Fruit fly (Drosophila melanogaster) whole organism, adult: Measurements from ENCODE around the gene CG13010.

ENCODE experiments used
- CG11617 ChIP-seq: fragments of 200-800 bp; sonication (Bioruptor generic); optimal IDR thresholded peaks from 2 replicates; lab custom pipeline; 2017; ENCODE audit warnings: mild to moderate bottlenecking, missing biosample characterization, missing genetic modification reagents, missing genetic modification characterization
- CG12768 ChIP-seq: fragments of 200-800 bp; sonication (Bioruptor generic); optimal IDR thresholded peaks from 2 replicates; lab custom pipeline; 2017; ENCODE audit warnings: missing biosample characterization, missing genetic modification characterization, mild to moderate bottlenecking, moderate library complexity, missing genetic modification reagents
- CG14711 ChIP-seq: fragments of 200-800 bp; sonication (Bioruptor generic); optimal IDR thresholded peaks from 2 replicates; lab custom pipeline; 2018; ENCODE audit warnings: missing biosample characterization, mild to moderate bottlenecking, missing genetic modification characterization, moderate library complexity
- CG1620 ChIP-seq: fragments of 200-800 bp; sonication (Bioruptor generic); optimal IDR thresholded peaks from 2 replicates; lab custom pipeline; 2016; ENCODE audit warnings: missing biosample characterization, missing genetic modification characterization
- CG33017 ChIP-seq: fragments of 200-800 bp; sonication (Bioruptor generic); optimal IDR thresholded peaks from 2 replicates; lab custom pipeline; 2018; ENCODE audit warnings: missing biosample characterization, mild to moderate bottlenecking, missing genetic modification characterization, moderate library complexity
- CG5204 ChIP-seq: fragments of 200-800 bp; sonication (Bioruptor generic); optimal IDR thresholded peaks from 2 replicates; lab custom pipeline; 2016; ENCODE audit warnings: missing biosample characterization, missing genetic modification characterization
- CG7045 ChIP-seq: fragments of 200-800 bp; sonication (Bioruptor generic); optimal IDR thresholded peaks from 2 replicates; lab custom pipeline; 2017; ENCODE audit warnings: missing biosample characterization, mild to moderate bottlenecking, missing genetic modification characterization
- CG7101 ChIP-seq: fragments of 200-800 bp; sonication (Bioruptor generic); optimal IDR thresholded peaks from 2 replicates; lab custom pipeline; 2018; ENCODE audit warnings: missing biosample characterization, mild to moderate bottlenecking, missing genetic modification characterization, moderate library complexity
- Clk ChIP-seq: fragments of 200-800 bp; sonication (Bioruptor generic); optimal IDR thresholded peaks from 2 replicates; lab custom pipeline; 2017; ENCODE audit warnings: missing biosample characterization, missing genetic modification characterization
- Crg-1 ChIP-seq: fragments of 200-800 bp; sonication (Bioruptor generic); optimal IDR thresholded peaks from 2 replicates; lab custom pipeline; 2016; ENCODE audit warnings: missing biosample characterization, missing genetic modification characterization
- Hr96 ChIP-seq: fragments of 200-800 bp; sonication (Bioruptor generic); optimal IDR thresholded peaks from 2 replicates; lab custom pipeline; 2016; ENCODE audit warnings: missing biosample characterization, missing genetic modification characterization
- Mnt ChIP-seq: fragments of 200-800 bp; sonication (Bioruptor generic); optimal IDR thresholded peaks from 2 replicates; lab custom pipeline; 2016; ENCODE audit warnings: missing biosample characterization, mild to moderate bottlenecking, missing genetic modification characterization
- bab1 ChIP-seq: fragments of 200-800 bp; sonication (Bioruptor generic); optimal IDR thresholded peaks from 3 replicates; lab custom pipeline; 2019; ENCODE audit warnings: missing biosample characterization, mild to moderate bottlenecking, missing genetic modification characterization, moderate library complexity
- cic ChIP-seq: fragments of 200-800 bp; sonication (Bioruptor generic); optimal IDR thresholded peaks from 2 replicates; lab custom pipeline; 2017; ENCODE audit warnings: missing biosample characterization, mild to moderate bottlenecking, missing genetic modification characterization, moderate library complexity
- cnc ChIP-seq, 2 experiments: fragments of >200 bp; optimal IDR thresholded peaks; 2 replicates each; lab custom pipeline; 2017
- kay ChIP-seq: fragments of 200-800 bp; sonication (Bioruptor generic); peaks from one replicate; lab custom pipeline; 2016; ENCODE audit warnings: missing biosample characterization, missing genetic modification characterization, borderline replicate concordance
- ovo ChIP-seq: fragments of 200-800 bp; sonication (Bioruptor generic); optimal IDR thresholded peaks from 2 replicates; lab custom pipeline; 2016; ENCODE audit warnings: missing biosample characterization, missing genetic modification characterization
- pad ChIP-seq: fragments of 200-800 bp; sonication (Bioruptor generic); optimal IDR thresholded peaks from 3 replicates; lab custom pipeline; 2017; ENCODE audit warnings: missing biosample characterization, missing genetic modification characterization, mild to moderate bottlenecking, moderate library complexity, missing genetic modification reagents
- tj ChIP-seq: fragments of 200-800 bp; sonication (Bioruptor generic); optimal IDR thresholded peaks from 3 replicates; lab custom pipeline; 2017; ENCODE audit warnings: missing biosample characterization, mild to moderate bottlenecking, missing genetic modification characterization, moderate library complexity
- toe ChIP-seq: fragments of 200-800 bp; sonication (Bioruptor generic); optimal IDR thresholded peaks from 2 replicates; lab custom pipeline; 2016; ENCODE audit warnings: missing biosample characterization, missing genetic modification characterization

The CG13010 gene

DNA sequence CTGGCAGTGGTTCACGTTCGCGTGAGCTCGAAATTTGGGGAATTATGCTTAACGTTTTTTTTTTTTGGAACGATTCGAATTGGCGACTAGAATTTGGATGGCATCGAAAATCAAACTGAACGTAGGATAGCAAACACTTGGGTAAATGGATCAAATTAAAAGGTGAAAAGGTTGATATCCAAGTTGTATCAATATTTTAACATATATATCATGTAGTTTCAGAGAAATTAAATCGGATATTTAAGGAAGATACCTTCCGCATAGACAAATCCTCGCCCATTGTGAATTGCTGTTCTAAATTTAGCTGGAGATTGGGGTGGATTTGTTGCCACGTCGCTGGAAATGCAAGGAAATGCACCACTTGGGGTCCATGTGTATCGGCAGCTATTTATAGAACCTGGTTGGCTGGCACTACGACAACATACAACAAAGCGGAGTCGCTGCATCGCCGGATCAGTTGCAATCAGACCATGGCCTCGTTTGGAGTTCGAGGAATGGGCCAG is at the start of gene CG13010, which contains the start of gene sing:
TSS of gene CG13010 (minus strand) at position 101 of the 503 bp plus-strand sequence.
TSS of gene sing (plus strand) at position 453 of the 503 bp plus-strand sequence.
- no peak for TF ChIP-seq toe (GFP tag; lab: Kevin White, UChicago)
- no peak for TF ChIP-seq cnc (optimal IDR thresholded peaks at IDR 0.05; lab: Kevin White, UChicago)
- TF ChIP-seq pad: no peak

DNA sequence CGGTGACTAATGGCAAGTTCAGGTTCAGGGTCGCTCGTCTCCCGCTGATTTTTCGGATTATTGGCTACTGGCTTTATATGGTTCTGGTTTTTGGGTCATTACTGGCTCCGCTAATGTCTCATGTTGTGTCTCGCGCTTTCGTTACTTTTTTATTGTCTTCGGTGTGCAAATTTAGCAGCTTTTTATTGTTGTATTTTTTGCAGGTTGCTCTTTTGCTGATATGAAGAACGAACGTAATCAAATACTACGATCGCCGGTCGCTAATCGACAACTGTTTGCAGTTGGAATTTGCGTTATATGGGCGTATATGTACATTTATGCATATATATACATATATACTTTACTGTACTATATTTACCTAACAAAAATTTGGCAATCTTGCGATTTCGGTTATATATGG is 45.8 kb upstream of the CG13010 start:
- TF ChIP-seq CG12768 (GFP tag; lab: Kevin White, UChicago): no peak
- TF ChIP-seq CG33017: no peak
- no peak for TF ChIP-seq CG7101 (tag; lab: Kevin White, UChicago)
- TF ChIP-seq pad: no peak
- TF ChIP-seq tj: peak; percentile 93
- no peak for TF ChIP-seq Crg-1 (GFP tag; lab: Kevin White, UChicago)
- no peak for TF ChIP-seq CG1620 (GFP tag; lab: Kevin White, UChicago)
- TF ChIP-seq bab1 (GFP tag; lab: Kevin White, UChicago): peak; percentile 3
- TF ChIP-seq CG5204 (GFP tag; lab: Kevin White, UChicago): no peak

- TF ChIP-seq kay (GFP tag; lab: Kevin White, UChicago) (no peak), bab1 (GFP tag; lab: Kevin White, UChicago) (peak; percentile 43), CG1620 (GFP tag; lab: Kevin White, UChicago) (no peak), toe (GFP tag; lab: Kevin White, UChicago) (peak; percentile 5), CG12768 (GFP tag; lab: Kevin White, UChicago) (no peak), CG5204 (GFP tag; lab: Kevin White, UChicago) (peak; percentile 21), cnc (optimal IDR thresholded peaks at IDR 0.05; lab: Kevin White, UChicago) (no peak), Clk (GFP tag; lab: Kevin White, UChicago) (no peak), Crg-1 (GFP tag; lab: Kevin White, UChicago) (no peak), CG7045 (GFP tag; lab: Kevin White, UChicago) (no peak), Mnt (GFP tag; lab: Kevin White, UChicago) (no peak), ovo (no peak), cic (GFP tag; lab: Kevin White, UChicago) (no peak), pad (peak; percentile 63), CG33017 (peak; percentile 22), Hr96 (GFP tag; lab: Kevin White, UChicago) (no peak), CG7101 (tag; lab: Kevin White, UChicago) (peak; percentile 52), CG11617 (peak; percentile 32)
Observed at dm6 chrX:16723203-16724173, 44.7 kb upstream of the CG13010 start.

DNA sequence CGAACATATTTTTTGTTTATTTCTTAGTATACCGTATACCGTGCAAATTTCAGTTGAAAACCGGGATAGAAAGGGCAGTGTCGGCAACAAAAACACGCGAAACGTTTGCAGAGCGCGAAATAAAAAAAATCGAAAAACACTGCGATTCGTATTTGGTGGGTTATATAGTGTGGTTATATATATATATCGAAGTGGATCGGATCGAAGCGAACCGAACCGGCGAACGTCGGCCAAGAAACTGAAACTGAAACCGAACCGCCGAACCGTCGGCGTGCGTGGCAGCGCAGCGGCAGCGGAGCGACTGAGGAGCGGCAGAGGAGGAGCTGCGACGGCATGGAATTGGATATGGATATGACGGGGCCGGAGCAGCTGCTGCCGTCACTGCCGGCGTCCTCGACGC is 42.4 kb upstream of the CG13010 start, which contains the start of the genes CG32572 and CG34325:
TSS of gene CG32572 (plus strand) at position 16 of the 400 bp plus-strand sequence.
TSS of gene CG34325 (minus strand) at position 244 of the 400 bp plus-strand sequence.
- TF ChIP-seq bab1 (GFP tag; lab: Kevin White, UChicago) (peak; percentile 1), tj (peak; percentile 74), pad (no peak), CG7045 (GFP tag; lab: Kevin White, UChicago) (no peak)

dm6 chrX:16718169-16718723 is 39.5 kb upstream of the CG13010 start:
- TF ChIP-seq CG12768 (GFP tag; lab: Kevin White, UChicago): no peak
- TF ChIP-seq cic (GFP tag; lab: Kevin White, UChicago): peak; percentile 37
- TF ChIP-seq cnc (optimal IDR thresholded peaks at IDR 0.05; lab: Kevin White, UChicago): no peak
- TF ChIP-seq CG14711 (tag; lab: Kevin White, UChicago): no peak
- TF ChIP-seq toe (GFP tag; lab: Kevin White, UChicago): no peak
- TF ChIP-seq CG7101 (tag; lab: Kevin White, UChicago): no peak
- no peak for TF ChIP-seq CG1620 (GFP tag; lab: Kevin White, UChicago)
- no peak for TF ChIP-seq Hr96 (GFP tag; lab: Kevin White, UChicago)
- TF ChIP-seq CG11617: no peak
- TF ChIP-seq CG33017: peak; percentile 5
- TF ChIP-seq CG7045 (GFP tag; lab: Kevin White, UChicago): no peak
- TF ChIP-seq Crg-1 (GFP tag; lab: Kevin White, UChicago): no peak
- no peak for TF ChIP-seq kay (GFP tag; lab: Kevin White, UChicago)
- TF ChIP-seq tj: peak; percentile 98
- TF ChIP-seq pad: no peak
- no peak for TF ChIP-seq CG5204 (GFP tag; lab: Kevin White, UChicago)
- TF ChIP-seq Mnt (GFP tag; lab: Kevin White, UChicago): no peak
- TF ChIP-seq ovo: no peak
- no peak for TF ChIP-seq Clk (GFP tag; lab: Kevin White, UChicago)
- TF ChIP-seq bab1 (GFP tag; lab: Kevin White, UChicago): no peak

DNA sequence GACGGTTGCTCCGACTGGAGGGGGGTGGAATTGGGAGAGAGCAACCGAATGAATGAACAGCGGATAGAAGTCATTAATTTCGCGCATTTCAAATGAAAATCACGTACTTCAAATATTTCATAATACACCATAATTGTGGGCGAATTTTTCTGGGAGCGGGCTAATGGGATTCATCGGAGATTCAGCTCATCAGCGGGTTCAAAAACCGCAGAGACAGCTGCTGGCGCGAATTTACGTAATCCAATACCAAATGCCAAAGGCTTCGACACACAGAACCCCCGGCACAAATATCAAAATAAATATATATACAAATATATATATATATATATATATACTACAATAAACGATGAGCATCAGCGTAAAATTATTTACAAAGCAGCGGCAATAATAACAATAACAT is 37.9 kb upstream of the CG13010 start:
- TF ChIP-seq bab1 (GFP tag; lab: Kevin White, UChicago) (no peak), cnc (optimal IDR thresholded peaks at IDR 0.05; lab: Kevin White, UChicago) (no peak), Crg-1 (GFP tag; lab: Kevin White, UChicago) (no peak), kay (GFP tag; lab: Kevin White, UChicago) (no peak), toe (GFP tag; lab: Kevin White, UChicago) (no peak), CG12768 (GFP tag; lab: Kevin White, UChicago) (no peak)
